Fruit fly (Drosophila melanogaster) whole organism, wandering third instar larva: ENCODE results near the gene Rpp14b.

Source experiments
- Abd-B ChIP-seq: fragments of >200 bp; optimal IDR thresholded peaks from 2 replicates; lab custom pipeline; 2017; ENCODE audit warnings: missing biosample characterization, missing genetic modification characterization
- CG32264 ChIP-seq: fragments of 200-800 bp; sonication (Bioruptor generic); optimal IDR thresholded peaks from 2 replicates; lab custom pipeline; 2016; ENCODE audit warnings: missing biosample characterization, missing genetic modification characterization
- CG9705 ChIP-seq: fragments of 200-800 bp; sonication (Bioruptor generic); optimal IDR thresholded peaks from 2 replicates; lab custom pipeline; 2018; ENCODE audit warnings: missing biosample characterization, mild to moderate bottlenecking, missing genetic modification characterization
- CrebA ChIP-seq: fragments of 200-800 bp; sonication (Bioruptor generic); optimal IDR thresholded peaks from 2 replicates; lab custom pipeline; 2016; ENCODE audit warnings: missing biosample characterization, mild to moderate bottlenecking, missing genetic modification characterization, borderline replicate concordance
- Dif ChIP-seq: fragments of 200-275, 200-300 bp; sonication (Bioruptor generic); optimal IDR thresholded peaks from 2 replicates; lab custom pipeline; 2018; ENCODE audit warnings: missing biosample characterization, missing genetic modification characterization; ENCODE audit not compliant: partially characterized antibody
- GATAd ChIP-seq: sonication (Bioruptor generic); optimal IDR thresholded peaks from 2 replicates; lab custom pipeline; 2016; ENCODE audit warnings: missing biosample characterization, missing genetic modification characterization
- HLH106 ChIP-seq: fragments of 200-800 bp; optimal IDR thresholded peaks from 3 replicates; lab custom pipeline; 2019; ENCODE audit warnings: missing biosample characterization, mild to moderate bottlenecking, missing genetic modification characterization, moderate library complexity
- Hnf4 ChIP-seq: fragments of 200-800 bp; sonication (Bioruptor generic); optimal IDR thresholded peaks from 2 replicates; lab custom pipeline; 2016; ENCODE audit warnings: missing biosample characterization, mild to moderate bottlenecking, missing genetic modification characterization
- Hr78 ChIP-seq: fragments of >200 bp; optimal IDR thresholded peaks from 2 replicates; lab custom pipeline; 2017; ENCODE audit warnings: missing biosample characterization, missing genetic modification characterization
- Hr83 ChIP-seq: fragments of 200-300 bp; sonication (Bioruptor generic); optimal IDR thresholded peaks from 2 replicates; lab custom pipeline; 2016; ENCODE audit warnings: missing biosample characterization, mild to moderate bottlenecking, missing genetic modification characterization, moderate library complexity; ENCODE audit not compliant: poor library complexity, severe bottlenecking
- Jra ChIP-seq: sonication (Bioruptor generic); optimal IDR thresholded peaks from 2 replicates; lab custom pipeline; 2016; ENCODE audit warnings: missing biosample characterization, missing genetic modification characterization
- Mio ChIP-seq: sonication (Bioruptor generic); optimal IDR thresholded peaks from 2 replicates; lab custom pipeline; 2016; ENCODE audit warnings: missing biosample characterization, missing genetic modification characterization
- Myc ChIP-seq: fragments of >200 bp; optimal IDR thresholded peaks from 2 replicates; lab custom pipeline; 2017
- N ChIP-seq: fragments of >200 bp; optimal IDR thresholded peaks from 2 replicates; lab custom pipeline; 2018; ENCODE audit warnings: missing biosample characterization, missing external identifiers, missing genetic modification characterization
- OdsH ChIP-seq: fragments of 200-800 bp; sonication (Bioruptor generic); optimal IDR thresholded peaks from 2 replicates; lab custom pipeline; 2016; ENCODE audit warnings: missing biosample characterization, mild to moderate bottlenecking, missing genetic modification characterization
- Rel ChIP-seq, 2 experiments: fragments of 200-800 bp; sonication (Bioruptor generic) in 1 of 2; optimal IDR thresholded peaks; 2 replicates in 1 of 2; 3 replicates in 1 of 2; lab custom pipeline; 2016 to 2019; ENCODE audit warnings: mild to moderate bottlenecking in 2 of 2, missing biosample characterization in 2 of 2, missing genetic modification characterization in 2 of 2, moderate library complexity in 1 of 2
- Sp1 ChIP-seq: fragments of 200-800 bp; sonication (Bioruptor generic); optimal IDR thresholded peaks from 3 replicates; lab custom pipeline; 2019; ENCODE audit warnings: missing biosample characterization, mild to moderate bottlenecking, missing genetic modification characterization, moderate library complexity
- Vsx2 ChIP-seq: fragments of 200-300, 225-300 bp; sonication (Bioruptor generic); optimal IDR thresholded peaks from 2 replicates; lab custom pipeline; 2018; ENCODE audit warnings: missing biosample characterization, missing genetic modification characterization; ENCODE audit not compliant: partially characterized antibody
- br ChIP-seq: fragments of 200-800 bp; sonication (Bioruptor generic); optimal IDR thresholded peaks from 2 replicates; lab custom pipeline; 2016; ENCODE audit warnings: missing biosample characterization, missing genetic modification characterization
- brk ChIP-seq: fragments of 200-800 bp; sonication (Bioruptor generic); optimal IDR thresholded peaks from 2 replicates; lab custom pipeline; 2016; ENCODE audit warnings: missing biosample characterization, mild to moderate bottlenecking, missing genetic modification characterization
- dl ChIP-seq, 2 experiments: fragments of 175-275, 200-275 bp in 1 of 2; fragments of 200-275 bp in 1 of 2; sonication (Bioruptor generic); optimal IDR thresholded peaks; lab custom pipeline; 2018; ENCODE audit warnings: mild to moderate bottlenecking in 2 of 2, missing biosample characterization in 2 of 2, missing genetic modification characterization in 2 of 2, moderate library complexity in 2 of 2; ENCODE audit not compliant: partially characterized antibody in 2 of 2, insufficient read depth in 1 of 2
- dmrt93B ChIP-seq: fragments of 200-800 bp; sonication (Bioruptor generic); optimal IDR thresholded peaks from 2 replicates; lab custom pipeline; 2018; ENCODE audit warnings: missing biosample characterization, mild to moderate bottlenecking, missing genetic modification characterization
- dsf ChIP-seq: sonication (Bioruptor generic); optimal IDR thresholded peaks from 2 replicates; lab custom pipeline; 2016; ENCODE audit warnings: missing biosample characterization, missing genetic modification characterization, borderline replicate concordance
- ey ChIP-seq: fragments of 200-800 bp; sonication (Bioruptor generic); optimal IDR thresholded peaks from 2 replicates; lab custom pipeline; 2016; ENCODE audit warnings: missing biosample characterization, missing genetic modification characterization
- foxo ChIP-seq, 2 experiments: fragments of 200-800 bp; sonication (Bioruptor generic); optimal IDR thresholded peaks; 2 replicates in 1 of 2; 3 replicates in 1 of 2; lab custom pipeline; 2016 to 2017; ENCODE audit warnings: missing biosample characterization in 2 of 2, missing genetic modification characterization in 2 of 2
- fru ChIP-seq: fragments of 200-800 bp; sonication (Bioruptor generic); optimal IDR thresholded peaks from 3 replicates; lab custom pipeline; 2016; ENCODE audit warnings: missing biosample characterization, mild to moderate bottlenecking, missing genetic modification characterization
- h ChIP-seq: fragments of 200-800 bp; sonication (Bioruptor generic); optimal IDR thresholded peaks from 3 replicates; lab custom pipeline; 2016; ENCODE audit warnings: missing biosample characterization, mild to moderate bottlenecking, missing genetic modification characterization
- jim ChIP-seq: fragments of 175-275, 200-325 bp; sonication (Bioruptor generic); optimal IDR thresholded peaks from 2 replicates; lab custom pipeline; 2016; ENCODE audit warnings: missing biosample characterization, mild to moderate bottlenecking, missing genetic modification characterization
- lola ChIP-seq: fragments of >200 bp; optimal IDR thresholded peaks from 2 replicates; lab custom pipeline; 2017; ENCODE audit warnings: missing biosample characterization, missing genetic modification characterization
- pan ChIP-seq: fragments of >200 bp; optimal IDR thresholded peaks from 2 replicates; lab custom pipeline; 2017
- psq ChIP-seq: fragments of 200-800 bp; sonication (Bioruptor generic); optimal IDR thresholded peaks from 3 replicates; lab custom pipeline; 2017; ENCODE audit warnings: missing biosample characterization, mild to moderate bottlenecking, missing genetic modification characterization, moderate library complexity
- rgr ChIP-seq: fragments of 200-800 bp; sonication (Bioruptor generic); optimal IDR thresholded peaks from 3 replicates; lab custom pipeline; 2016; ENCODE audit warnings: missing biosample characterization, mild to moderate bottlenecking, missing genetic modification characterization
- sage ChIP-seq: fragments of 200-800 bp; sonication (Bioruptor generic); optimal IDR thresholded peaks from 2 replicates; lab custom pipeline; 2016; ENCODE audit warnings: missing biosample characterization, mild to moderate bottlenecking, missing genetic modification characterization
- sv ChIP-seq: fragments of 200-800 bp; sonication (Bioruptor generic); optimal IDR thresholded peaks from 3 replicates; lab custom pipeline; 2016; ENCODE audit warnings: missing biosample characterization, missing genetic modification characterization
- tai ChIP-seq: sonication (Bioruptor generic); optimal IDR thresholded peaks from 2 replicates; lab custom pipeline; 2016; ENCODE audit warnings: missing biosample characterization, missing genetic modification characterization
- usp ChIP-seq: fragments of >200 bp; optimal IDR thresholded peaks from 2 replicates; lab custom pipeline; 2017; ENCODE audit warnings: missing biosample characterization, missing genetic modification characterization
- woc ChIP-seq: sonication (Bioruptor generic); optimal IDR thresholded peaks from 2 replicates; lab custom pipeline; 2016; ENCODE audit warnings: missing biosample characterization, mild to moderate bottlenecking, missing genetic modification characterization

Gene Rpp14b

DNA sequence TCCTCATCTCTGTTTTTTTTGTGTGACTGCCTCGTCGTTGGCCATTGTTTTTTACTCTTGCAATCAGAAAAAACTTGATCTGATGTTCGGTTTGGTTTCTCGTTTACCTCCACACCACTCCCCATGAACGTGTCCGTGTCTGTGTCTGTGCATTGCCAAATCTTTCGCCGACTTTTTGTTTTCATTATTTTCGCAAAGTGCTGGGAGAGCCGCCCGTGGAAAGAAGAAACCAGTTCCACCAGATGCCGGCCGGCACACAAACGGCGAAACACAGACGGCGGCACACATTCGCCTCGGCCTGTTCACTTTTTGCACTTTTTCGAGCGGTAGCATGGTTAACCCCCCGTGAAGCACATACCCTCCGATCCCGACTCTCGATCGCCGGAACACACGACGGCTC lies 39.6 kb downstream of the Rpp14b start (continued):
- TF ChIP-seq dl (GFP tag; optimal IDR thresholded peaks at IDR 0.05; lab: Kevin White, UChicago; ENCODE audit: insufficient read depth in 1 of 2, partially characterized antibody in 2 of 2) (no peak), lola (no peak), Hr83 (no peak), brk (GFP tag; lab: Kevin White, UChicago) (no peak), Abd-B (GFP tag; lab: Kevin White, UChicago) (no peak), foxo (GFP tag; optimal IDR thresholded peaks at IDR 0.05; lab: Kevin White, UChicago) (no peak), Rel (GFP tag; optimal IDR thresholded peaks at IDR 0.05; lab: Kevin White, UChicago) (peak; percentile 67), Rel (tag; optimal IDR thresholded peaks at IDR 0.05; lab: Kevin White, UChicago) (peak; percentile 68), N (GFP tag; lab: Kevin White, UChicago) (no peak), CrebA (GFP tag; lab: Kevin White, UChicago) (no peak), OdsH (no peak), fru (GFP tag; lab: Kevin White, UChicago) (peak; percentile 13), Sp1 (GFP tag; lab: Kevin White, UChicago) (peak; percentile 47), Hr78 (GFP tag; lab: Kevin White, UChicago) (no peak), Dif (peak; percentile 47), tai (no peak)

DNA sequence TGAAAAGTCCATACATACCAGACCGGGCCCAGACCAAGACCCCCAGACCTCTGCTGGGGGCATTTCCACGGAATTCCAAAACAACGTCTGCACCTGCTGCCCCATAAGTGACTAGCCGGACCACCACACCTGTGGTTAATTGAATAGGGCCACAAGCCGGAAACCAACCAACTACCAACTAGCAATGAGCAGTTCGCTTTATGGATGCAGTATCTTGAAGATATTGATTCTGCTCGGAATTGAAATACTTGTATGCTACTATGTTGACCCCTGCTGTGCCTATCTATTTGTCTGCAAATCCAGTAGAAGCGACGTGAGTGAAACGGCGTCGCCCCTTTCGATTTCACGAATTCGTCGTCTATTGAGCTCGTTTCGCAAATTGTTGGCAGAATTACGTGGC lies 40.1 kb downstream of the Rpp14b start:
- TF ChIP-seq br (GFP tag; lab: Kevin White, UChicago) (peak; percentile 25), Vsx2 (no peak), OdsH (peak; percentile 26), Dif (no peak), psq (GFP tag; lab: Kevin White, UChicago) (no peak), CG9705 (GFP tag; lab: Kevin White, UChicago) (no peak), Jra (GFP tag; lab: Kevin White, UChicago) (no peak), Hr78 (GFP tag; lab: Kevin White, UChicago) (no peak), HLH106 (tag; lab: Kevin White, UChicago) (peak; percentile 39), Hnf4 (GFP tag; lab: Kevin White, UChicago) (peak; percentile 27), dl (GFP tag; optimal IDR thresholded peaks at IDR 0.05; lab: Kevin White, UChicago; ENCODE audit: insufficient read depth in 1 of 2, partially characterized antibody in 2 of 2) (no peak), h (GFP tag; lab: Kevin White, UChicago) (peak; percentile 41), jim (no peak), fru (GFP tag; lab: Kevin White, UChicago) (no peak), dsf (GFP tag; lab: Kevin White, UChicago) (no peak), ey (GFP tag; lab: Kevin White, UChicago) (peak; percentile 66), brk (GFP tag; lab: Kevin White, UChicago) (no peak), rgr (GFP tag; lab: Kevin White, UChicago) (peak; percentile 61), dmrt93B (GFP tag; lab: Kevin White, UChicago) (peak; percentile 9), CrebA (GFP tag; lab: Kevin White, UChicago) (no peak), foxo (GFP tag; optimal IDR thresholded peaks at IDR 0.05; lab: Kevin White, UChicago) (peak in 1 of 2 experiments; percentile 50)

DNA sequence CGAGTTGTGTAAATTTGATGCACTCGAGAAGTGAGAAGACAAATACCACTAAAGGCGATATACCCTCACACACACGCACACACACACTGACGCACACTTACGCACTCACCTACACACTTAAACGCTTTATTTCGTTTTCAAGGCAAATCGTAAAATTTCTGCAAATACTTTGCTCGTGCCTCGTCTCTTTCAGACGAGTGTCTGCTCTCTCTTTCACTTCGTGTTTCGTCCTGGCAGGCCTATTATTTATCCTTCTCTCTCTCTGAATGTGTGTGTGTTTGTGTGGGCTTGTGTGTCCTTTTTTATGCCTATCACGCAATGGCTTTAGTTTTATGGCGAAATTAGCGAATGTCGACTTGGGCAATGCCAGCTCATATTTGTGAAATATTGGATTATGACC lies 42.5 kb downstream of the Rpp14b start:
- no peak for TF ChIP-seq h (GFP tag; lab: Kevin White, UChicago)
- TF ChIP-seq Sp1 (GFP tag; lab: Kevin White, UChicago) = no peak
- no peak for TF ChIP-seq brk (GFP tag; lab: Kevin White, UChicago)
- TF ChIP-seq ey (GFP tag; lab: Kevin White, UChicago) = no peak
- no peak for TF ChIP-seq woc (GFP tag; lab: Kevin White, UChicago)
- no peak for TF ChIP-seq br (GFP tag; lab: Kevin White, UChicago)
- TF ChIP-seq Jra (GFP tag; lab: Kevin White, UChicago) = no peak
- no peak for TF ChIP-seq sv (GFP tag; lab: Kevin White, UChicago)
- TF ChIP-seq jim = no peak

DNA sequence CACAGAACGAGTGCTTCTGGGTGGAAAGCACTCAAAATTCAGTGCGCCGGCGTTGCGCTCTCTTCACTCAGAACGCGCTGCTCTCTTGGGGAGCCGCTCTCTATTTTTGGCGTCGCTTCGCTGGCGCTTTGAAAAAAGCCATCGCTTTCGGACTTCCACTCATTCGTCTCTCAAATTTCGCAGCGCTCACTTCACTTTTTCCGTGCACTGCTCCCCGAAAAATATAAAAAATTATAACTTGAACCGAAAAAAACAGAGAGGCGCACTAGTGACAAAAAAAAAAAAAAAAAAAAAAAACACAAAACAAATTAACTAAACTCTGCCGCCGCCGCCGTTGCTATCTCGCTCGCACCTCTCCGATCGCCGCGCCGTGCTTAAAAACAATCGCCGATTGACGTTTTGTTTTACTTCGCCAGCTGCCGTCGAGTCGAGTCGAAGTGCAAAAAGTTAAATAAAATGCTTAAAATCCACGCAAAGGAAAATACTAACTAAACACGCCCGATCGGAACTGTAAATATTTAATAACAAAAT lies 43.6 kb downstream of the Rpp14b start:
- TF ChIP-seq ey (GFP tag; lab: Kevin White, UChicago) = peak; percentile 6
- TF ChIP-seq Dif = peak; percentile 97
- no peak for TF ChIP-seq Hnf4 (GFP tag; lab: Kevin White, UChicago)
- no peak for TF ChIP-seq CG32264
- TF ChIP-seq fru (GFP tag; lab: Kevin White, UChicago) = peak; percentile 71
- TF ChIP-seq CrebA (GFP tag; lab: Kevin White, UChicago) = peak; percentile 86
- TF ChIP-seq Mio (GFP tag; lab: Kevin White, UChicago) = no peak
- no peak for TF ChIP-seq GATAd (GFP tag; lab: Kevin White, UChicago)
- peak; percentile 33 for TF ChIP-seq h (GFP tag; lab: Kevin White, UChicago)
- no peak for TF ChIP-seq lola
- no peak for TF ChIP-seq OdsH
- no peak for TF ChIP-seq foxo (GFP tag; optimal IDR thresholded peaks at IDR 0.05; lab: Kevin White, UChicago)
- TF ChIP-seq usp = no peak
- TF ChIP-seq HLH106 (tag; lab: Kevin White, UChicago) = no peak
- peak; percentile 88 to 90 for TF ChIP-seq dl (GFP tag; optimal IDR thresholded peaks at IDR 0.05; lab: Kevin White, UChicago; ENCODE audit: insufficient read depth in 1 of 2, partially characterized antibody in 2 of 2)
- no peak for TF ChIP-seq dsf (GFP tag; lab: Kevin White, UChicago)
- TF ChIP-seq N (GFP tag; lab: Kevin White, UChicago) = no peak
- peak; percentile 26 for TF ChIP-seq rgr (GFP tag; lab: Kevin White, UChicago)
- TF ChIP-seq br (GFP tag; lab: Kevin White, UChicago) = peak; percentile 56
- TF ChIP-seq sv (GFP tag; lab: Kevin White, UChicago) = no peak
- TF ChIP-seq dmrt93B (GFP tag; lab: Kevin White, UChicago) = no peak
- TF ChIP-seq pan (lab: Kevin White, UChicago) = no peak
- peak; percentile 34 for TF ChIP-seq jim
- TF ChIP-seq sage = no peak
- TF ChIP-seq CG9705 (GFP tag; lab: Kevin White, UChicago) = no peak
- TF ChIP-seq Myc = no peak
- no peak for TF ChIP-seq Hr83
- TF ChIP-seq Hr78 (GFP tag; lab: Kevin White, UChicago) = no peak
- peak; percentile 62 for TF ChIP-seq Sp1 (GFP tag; lab: Kevin White, UChicago)
- TF ChIP-seq Abd-B (GFP tag; lab: Kevin White, UChicago) = no peak
